Worm (Caenorhabditis elegans) whole organism, L1 larva: ENCODE measurements around the gene D1086.5.
A peak's percentile ranks its signal among the peaks of the same experiment; 100 is the strongest.
"Not testable (repeated sequence)": the region's sequence is repeated elsewhere in the genome, so short reads cannot be mapped to it uniquely, and the experiment has no call there.

Source experiments
- C04F5.9 ChIP-seq: sonication (generic microtip); optimal IDR thresholded peaks from 2 replicates; lab custom pipeline; 2016; ENCODE audit warnings: missing genetic modification characterization, missing compliant biosample characterization
- C16A3.4 ChIP-seq: fragments of 150-350 bp; optimal IDR thresholded peaks from 2 replicates; lab custom pipeline; 2014; ENCODE audit warnings: missing biosample characterization, missing genetic modification characterization
- aly-2 ChIP-seq: fragments of 150-350 bp; optimal IDR thresholded peaks from 2 replicates; lab custom pipeline; 2014; ENCODE audit warnings: missing biosample characterization, missing genetic modification characterization
- blmp-1 ChIP-seq: fragments of 150-350 bp; optimal IDR thresholded peaks from 2 replicates; lab custom pipeline; 2014; ENCODE audit warnings: missing biosample characterization, missing genetic modification characterization
- efl-1 ChIP-seq, 4 experiments: fragments of 150-350 bp; optimal IDR thresholded peaks in 3 of 4; peaks in 1 of 4; 1 replicate in 1 of 4; 2 replicates in 3 of 4; lab custom pipeline; 2014; ENCODE audit warnings: missing biosample characterization in 2 of 4, missing genetic modification characterization in 2 of 4, missing genetic modification reagents in 2 of 4
- efl-3 ChIP-seq: fragments of 200-800 bp; sonication (Bioruptor generic); optimal IDR thresholded peaks from 2 replicates; lab custom pipeline; 2018; ENCODE audit warnings: mild to moderate bottlenecking, missing genetic modification characterization, missing compliant biosample characterization
- elt-2 ChIP-seq: sonication (generic microtip); optimal IDR thresholded peaks from 2 replicates; lab custom pipeline; 2016; ENCODE audit warnings: missing genetic modification characterization, mild to moderate bottlenecking, inconsistent platforms, missing compliant biosample characterization, missing genetic modification reagents
- elt-3 ChIP-seq, 6 experiments: fragments of 150-350 bp in 1 of 6; sonication (generic microtip); optimal IDR thresholded peaks; 2 replicates each; lab custom pipeline; 2017 to 2018; ENCODE audit warnings: missing biosample characterization in 6 of 6, missing genetic modification characterization in 6 of 6, inconsistent platforms in 1 of 6
- ets-5 ChIP-seq: fragments of 200-800 bp; sonication (Bioruptor generic); IDR thresholded peaks from 2 replicates; pipeline ENCODE4 v1.3.6; 2022; ENCODE audit warnings: missing genetic modification characterization, missing compliant biosample characterization
- fkh-10 ChIP-seq: sonication (generic microtip); optimal IDR thresholded peaks from 2 replicates; lab custom pipeline; 2017; ENCODE audit warnings: missing biosample characterization, missing genetic modification reagents, missing genetic modification characterization
- fkh-4 ChIP-seq: sonication (generic microtip); optimal IDR thresholded peaks from 2 replicates; lab custom pipeline; 2016; ENCODE audit warnings: missing compliant biosample characterization, missing genetic modification characterization, borderline replicate concordance
- fkh-8 ChIP-seq: sonication (generic microtip); optimal IDR thresholded peaks from 2 replicates; lab custom pipeline; 2016; ENCODE audit warnings: mild to moderate bottlenecking, missing genetic modification characterization, missing compliant biosample characterization
- hlh-17 ChIP-seq: fragments of 200-800 bp; sonication (Bioruptor generic); optimal IDR thresholded peaks from 2 replicates; lab custom pipeline; 2018; ENCODE audit warnings: missing genetic modification characterization, mild to moderate bottlenecking, missing compliant biosample characterization, moderate library complexity, borderline replicate concordance
- hlh-4 ChIP-seq: sonication (generic microtip); optimal IDR thresholded peaks from 2 replicates; lab custom pipeline; 2016; ENCODE audit warnings: mild to moderate bottlenecking, missing genetic modification characterization, missing compliant biosample characterization
- irx-1 ChIP-seq: sonication (generic microtip); optimal IDR thresholded peaks from 2 replicates; lab custom pipeline; 2016; ENCODE audit warnings: missing genetic modification characterization, missing compliant biosample characterization
- lin-39 ChIP-seq: fragments of 150-350 bp; optimal IDR thresholded peaks from 2 replicates; lab custom pipeline; 2014; ENCODE audit warnings: missing biosample characterization, missing genetic modification reagents, missing genetic modification characterization
- lir-3 ChIP-seq: sonication (generic microtip); optimal IDR thresholded peaks from 2 replicates; lab custom pipeline; 2016; ENCODE audit warnings: mild to moderate bottlenecking, missing genetic modification characterization, moderate library complexity, missing compliant biosample characterization; ENCODE audit not compliant: poor library complexity
- mdl-1 ChIP-seq, 2 experiments: fragments of 150-350 bp; optimal IDR thresholded peaks; 2 replicates each; lab custom pipeline; 2014 to 2017; ENCODE audit warnings: missing biosample characterization in 2 of 2, missing genetic modification characterization in 2 of 2, inconsistent platforms in 1 of 2
- nhr-12 ChIP-seq: sonication (generic microtip); optimal IDR thresholded peaks from 2 replicates; lab custom pipeline; 2017; ENCODE audit warnings: missing biosample characterization, missing genetic modification characterization
- nhr-20 ChIP-seq: sonication (generic microtip); optimal IDR thresholded peaks from 2 replicates; lab custom pipeline; 2016; ENCODE audit warnings: mild to moderate bottlenecking, missing genetic modification characterization, missing compliant biosample characterization
- nhr-237 ChIP-seq: fragments of 150-350 bp; optimal IDR thresholded peaks from 2 replicates; lab custom pipeline; 2014; ENCODE audit warnings: missing biosample characterization, missing genetic modification characterization
- nhr-47 ChIP-seq: sonication (generic microtip); optimal IDR thresholded peaks from 2 replicates; lab custom pipeline; 2016; ENCODE audit warnings: mild to moderate bottlenecking, missing genetic modification characterization, moderate library complexity, missing compliant biosample characterization
- nhr-71 ChIP-seq: sonication (generic microtip); optimal IDR thresholded peaks from 2 replicates; lab custom pipeline; 2016; ENCODE audit warnings: mild to moderate bottlenecking, missing genetic modification characterization, moderate library complexity, missing compliant biosample characterization
- nhr-76 ChIP-seq: sonication (generic microtip); optimal IDR thresholded peaks from 2 replicates; lab custom pipeline; 2017; ENCODE audit warnings: missing biosample characterization, missing genetic modification characterization
- nhr-77 ChIP-seq: fragments of 150-350 bp; optimal IDR thresholded peaks from 2 replicates; lab custom pipeline; 2014; ENCODE audit warnings: missing biosample characterization, missing genetic modification characterization
- nhr-90 ChIP-seq: sonication (generic microtip); optimal IDR thresholded peaks from 2 replicates; lab custom pipeline; 2016; ENCODE audit warnings: mild to moderate bottlenecking, missing genetic modification characterization, missing compliant biosample characterization; ENCODE audit not compliant: poor library complexity
- pax-3 ChIP-seq: fragments of 200-800 bp; sonication (Bioruptor generic); optimal IDR thresholded peaks from 2 replicates; lab custom pipeline; 2018; ENCODE audit warnings: mild to moderate bottlenecking, missing genetic modification characterization, moderate library complexity, missing compliant biosample characterization
- snu-23 ChIP-seq: sonication (generic microtip); optimal IDR thresholded peaks from 2 replicates; lab custom pipeline; 2016; ENCODE audit warnings: missing genetic modification characterization, missing compliant biosample characterization
- sup-37 ChIP-seq: fragments of 200-800 bp; sonication (Bioruptor generic); optimal IDR thresholded peaks from 2 replicates; lab custom pipeline; 2018; ENCODE audit warnings: mild to moderate bottlenecking, missing genetic modification characterization, missing compliant biosample characterization
- tbx-2 ChIP-seq: sonication (generic microtip); optimal IDR thresholded peaks from 2 replicates; lab custom pipeline; 2016; ENCODE audit warnings: missing genetic modification characterization, missing compliant biosample characterization
- unc-130 ChIP-seq: fragments of 150-350 bp; optimal IDR thresholded peaks from 2 replicates; lab custom pipeline; 2017; ENCODE audit warnings: missing biosample characterization, missing genetic modification characterization, inconsistent platforms
- unc-86 ChIP-seq: sonication (generic microtip); optimal IDR thresholded peaks from 2 replicates; lab custom pipeline; 2016; ENCODE audit warnings: missing genetic modification characterization, missing compliant biosample characterization
- unc-98 ChIP-seq: fragments of 200-800 bp; sonication (Bioruptor generic); IDR thresholded peaks from 2 replicates; pipeline ENCODE4 v1.3.6; 2022; ENCODE audit warnings: missing genetic modification characterization, missing compliant biosample characterization
- xbp-1 ChIP-seq: sonication (generic microtip); optimal IDR thresholded peaks from 2 replicates; lab custom pipeline; 2016; ENCODE audit warnings: missing genetic modification characterization, missing compliant biosample characterization
- ztf-4 ChIP-seq: fragments of 150-350 bp; optimal IDR thresholded peaks from 2 replicates; lab custom pipeline; 2014; ENCODE audit warnings: missing biosample characterization, missing genetic modification characterization

Gene D1086.5

DNA sequence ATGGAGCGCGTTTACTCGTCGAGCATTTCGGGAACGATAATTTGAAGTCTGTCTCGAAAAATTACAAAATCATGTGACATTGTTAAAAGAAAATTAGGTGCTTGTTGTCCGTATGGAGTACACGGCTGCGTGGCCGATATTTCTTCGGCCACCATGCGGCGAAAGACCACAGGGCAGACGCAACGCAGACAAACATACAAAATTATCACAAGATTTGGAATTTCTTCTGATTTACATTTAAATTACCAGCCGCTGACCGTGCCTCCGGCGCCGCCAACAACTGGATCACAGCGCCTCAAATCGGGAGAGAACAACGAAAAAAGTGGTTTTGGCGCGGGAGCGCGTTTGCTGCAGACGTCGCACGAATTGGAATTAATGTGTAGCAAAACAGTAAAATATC, 35.1 kb downstream of the D1086.5 start (continued):
- TF ChIP-seq hlh-17 (GFP tag; lab: Kevin White, UChicago) (peak; percentile 94), unc-130 (tag; lab: Kevin White, UChicago) (peak; percentile 98), nhr-71 (tag; lab: Kevin White, UChicago) (peak; percentile 99), fkh-8 (peak; percentile 97), nhr-237 (peak; percentile 63), hlh-4 (tag; lab: Kevin White, UChicago) (peak; percentile 95), fkh-4 (peak; percentile 100), C16A3.4 (peak; percentile 82), efl-1 (optimal IDR thresholded peaks at IDR 0.05; lab: Kevin White, UChicago) (peak; percentile 90 to 91), efl-1 (GFP tag; optimal IDR thresholded peaks at IDR 0.05 in 1 of 2; lab: Kevin White, UChicago) (peak; percentile 84 to 99), mdl-1 (tag; optimal IDR thresholded peaks at IDR 0.05; lab: Kevin White, UChicago) (peak in 1 of 2 experiments; percentile 90), nhr-76 (tag; lab: Kevin White, UChicago) (peak; percentile 1), tbx-2 (tag; lab: Kevin White, UChicago) (peak; percentile 99), efl-3 (GFP tag; lab: Kevin White, UChicago) (peak; percentile 94), nhr-47 (tag; lab: Kevin White, UChicago) (peak; percentile 99), blmp-1 (peak; percentile 59), unc-98 (GFP tag; lab: Robert Waterston, UW) (peak; percentile 100), xbp-1 (tag; lab: Kevin White, UChicago) (peak; percentile 96), unc-86 (tag; lab: Kevin White, UChicago) (peak; percentile 94), nhr-77 (tag; lab: Kevin White, UChicago) (peak; percentile 82), lir-3 (tag; lab: Kevin White, UChicago) (peak; percentile 99), elt-2 (tag; lab: Kevin White, UChicago) (peak; percentile 96), ztf-4 (peak; percentile 95), nhr-90 (tag; lab: Kevin White, UChicago) (peak; percentile 100), C04F5.9 (peak; percentile 96), nhr-20 (tag; lab: Kevin White, UChicago) (peak; percentile 99), irx-1 (tag; lab: Kevin White, UChicago) (peak; percentile 99), elt-3 (tag; optimal IDR thresholded peaks at IDR 0.05; lab: Kevin White, UChicago) (peak in 4 of 6 experiments; percentile 18 to 85 (median 64)), snu-23 (GFP tag; lab: Kevin White, UChicago) (peak; percentile 98), lin-39 (tag; lab: Kevin White, UChicago) (peak; percentile 93), ets-5 (GFP tag; lab: Robert Waterston, UW) (peak; percentile 67; the same call in 1 of the 2 replicates), pax-3 (peak; percentile 100), fkh-10 (GFP tag; lab: Kevin White, UChicago) (peak; percentile 29)

ce11 chrV:14049274-14049673, 40.9 kb downstream of the D1086.5 start, which contains the start of gene F58D12.1:
Gene F58D12.1 (plus strand): TSS chrV:14049574.
- not testable (repeated sequence) for TF ChIP-seq aly-2 (tag; lab: Kevin White, UChicago); sup-37 (GFP tag; lab: Kevin White, UChicago); nhr-12 (tag; lab: Kevin White, UChicago)
- TF ChIP-seq, all 84 proteins: peak for 0; not testable (repeated sequence) for 84
